Fruit fly (Drosophila melanogaster) whole organism, prepupa: ENCODE measurements around the gene Arfip.

Source experiments
- CG6792 ChIP-seq: fragments of 200-800 bp; sonication (Bioruptor generic); optimal IDR thresholded peaks from 3 replicates; lab custom pipeline; 2016; ENCODE audit warnings: missing biosample characterization, missing genetic modification characterization
- Hr39 ChIP-seq: fragments of 200-800 bp; sonication (Bioruptor generic); optimal IDR thresholded peaks from 2 replicates; lab custom pipeline; 2016; ENCODE audit warnings: missing biosample characterization, missing genetic modification characterization
- OdsH ChIP-seq: fragments of 200-800 bp; sonication (Bioruptor generic); optimal IDR thresholded peaks from 3 replicates; lab custom pipeline; 2016; ENCODE audit warnings: missing biosample characterization, missing genetic modification characterization
- achi ChIP-seq: fragments of 200-800 bp; sonication (Bioruptor generic); optimal IDR thresholded peaks from 3 replicates; lab custom pipeline; 2016; ENCODE audit warnings: missing biosample characterization, missing genetic modification characterization
- pdm3 ChIP-seq: fragments of 200-800 bp; sonication (Bioruptor generic); optimal IDR thresholded peaks from 3 replicates; lab custom pipeline; 2016; ENCODE audit warnings: missing biosample characterization, missing genetic modification characterization
- svp ChIP-seq: fragments of 200-800 bp; sonication (Bioruptor generic); peaks from one replicate; lab custom pipeline; 2016; ENCODE audit warnings: missing biosample characterization, missing genetic modification characterization

- TF ChIP-seq pdm3 (GFP tag; lab: Kevin White, UChicago) (no peak), OdsH (no peak), Hr39 (GFP tag; lab: Kevin White, UChicago) (no peak), achi (no peak), svp (GFP tag; lab: Kevin White, UChicago) (no peak), CG6792 (GFP tag; lab: Kevin White, UChicago) (no peak)
Observed at dm6 chr3R:11260966-11261530, 26.2 kb upstream of the Arfip start.
